Worm (Caenorhabditis elegans) whole organism, L3 larva: ENCODE data around the gene txt-2.

ENCODE experiments used
- egl-27 ChIP-seq: sonication (generic microtip); optimal IDR thresholded peaks from 4 replicates; lab custom pipeline; 2017; ENCODE audit warnings: missing biosample characterization, missing genetic modification reagents, missing genetic modification characterization
- elt-1 ChIP-seq: fragments of 150-350 bp; optimal IDR thresholded peaks from 2 replicates; lab custom pipeline; 2014; ENCODE audit warnings: missing biosample characterization, missing genetic modification characterization
- nfya-1 ChIP-seq: sonication (generic microtip); optimal IDR thresholded peaks from 2 replicates; lab custom pipeline; 2017; ENCODE audit warnings: missing genetic modification characterization, mild to moderate bottlenecking, missing compliant biosample characterization, antibody characterized with exemption, moderate library complexity; ENCODE audit not compliant: insufficient read depth
- pqm-1 ChIP-seq: fragments of 150-350 bp; optimal IDR thresholded peaks from 2 replicates; lab custom pipeline; 2017; ENCODE audit warnings: missing biosample characterization, missing genetic modification characterization, inconsistent platforms
- skn-1 ChIP-seq: fragments of 150-350 bp; optimal IDR thresholded peaks from 2 replicates; lab custom pipeline; 2014; ENCODE audit warnings: missing biosample characterization, missing genetic modification characterization
- snpc-4 ChIP-seq: fragments of 150-350 bp; optimal IDR thresholded peaks from 2 replicates; lab custom pipeline; 2014; ENCODE audit warnings: missing biosample characterization, missing genetic modification characterization
- unc-62 ChIP-seq: fragments of 150-350 bp; sonication (generic microtip); optimal IDR thresholded peaks from 4 replicates; lab custom pipeline; 2014; ENCODE audit warnings: missing biosample characterization, missing genetic modification reagents, missing genetic modification characterization
- zag-1 ChIP-seq: fragments of 150-350 bp; optimal IDR thresholded peaks from 2 replicates; lab custom pipeline; 2014; ENCODE audit warnings: missing biosample characterization, missing genetic modification characterization
- ztf-4 ChIP-seq: fragments of 150-350 bp; optimal IDR thresholded peaks from 2 replicates; lab custom pipeline; 2014; ENCODE audit warnings: missing biosample characterization, missing genetic modification characterization

- TF ChIP-seq elt-1 (no peak), snpc-4 (tag; lab: Kevin White, UChicago) (no peak), pqm-1 (no peak), egl-27 (tag; lab: Kevin White, UChicago) (no peak), ztf-4 (tag; lab: Kevin White, UChicago) (no peak), nfya-1 (tag; lab: Kevin White, UChicago) (no peak), unc-62 (GFP tag; lab: Kevin White, UChicago) (no peak), skn-1 (tag; lab: Kevin White, UChicago) (no peak), zag-1 (tag; lab: Kevin White, UChicago) (no peak)
These were observed 11.4 kb upstream of the txt-2 start, which contains the start of gene oac-39 for ce11 chrV:251652-252051.
